Fruit fly (Drosophila melanogaster): ENCODE results near the gene CG32195.

Gene CG32195

DNA sequence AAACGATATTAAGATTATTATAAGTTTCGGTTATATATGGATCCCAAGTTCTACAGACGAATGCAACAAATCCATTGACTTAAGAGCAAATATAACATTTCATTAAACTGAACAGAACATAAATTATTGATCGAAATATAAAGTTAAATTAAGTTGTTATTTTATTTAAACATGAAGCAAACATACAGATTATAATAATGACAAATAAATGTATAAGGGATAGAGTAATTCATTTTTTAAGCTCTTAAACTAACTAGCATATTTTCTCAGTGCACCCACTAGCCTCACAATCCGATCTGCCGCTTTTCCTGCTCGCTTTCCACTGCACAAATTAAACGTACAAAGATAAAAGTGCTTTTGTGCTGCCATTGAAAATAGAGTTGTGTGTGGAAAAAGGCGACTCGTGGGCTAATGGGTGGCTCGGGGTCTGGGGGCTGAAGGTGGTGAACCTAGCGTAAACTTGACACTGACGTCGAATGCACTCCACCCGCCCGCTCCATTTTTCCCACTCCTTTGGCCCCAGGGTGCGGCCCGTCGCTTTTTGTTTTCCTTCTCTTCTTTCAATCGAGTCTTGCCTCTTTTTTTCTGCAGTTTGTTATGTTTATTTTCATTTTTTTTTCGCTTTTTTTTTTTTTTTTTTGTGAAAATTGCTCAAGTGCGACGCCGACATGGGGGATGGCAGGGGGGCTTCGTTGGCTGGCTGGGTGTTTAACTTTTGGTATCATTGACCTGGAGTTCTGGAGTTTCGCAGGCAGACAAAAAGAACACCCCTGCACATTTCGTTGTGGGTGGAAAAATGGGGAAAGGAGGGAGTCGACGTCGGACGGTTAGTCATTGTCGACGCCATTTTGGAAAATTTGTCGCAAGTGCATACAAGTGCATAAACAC, 32.9 kb upstream of the CG32195 start (continued):
- TF ChIP-seq Met (GFP tag; optimal IDR thresholded peaks at IDR 0.05) (no peak), Smox (GFP tag; optimal IDR thresholded peaks at IDR 0.05) (no peak), Lpt (GFP tag; optimal IDR thresholded peaks at IDR 0.05) (peak; percentile 74), CG15336 (GFP tag; IDR thresholded peaks at IDR 0.05) (peak; percentile 68), Hr39 (GFP tag; optimal IDR thresholded peaks at IDR 0.05) (no peak), Hr4 (GFP tag; optimal IDR thresholded peaks at IDR 0.05) (peak; percentile 73), Sox14 (GFP tag; optimal IDR thresholded peaks at IDR 0.05) (peak; percentile 43), cyc (GFP tag; optimal IDR thresholded peaks at IDR 0.05) (peak; percentile 14), CG16779 (tag; optimal IDR thresholded peaks at IDR 0.05) (peak; percentile 87), Hr38 (GFP tag; optimal IDR thresholded peaks at IDR 0.05) (no peak)

DNA sequence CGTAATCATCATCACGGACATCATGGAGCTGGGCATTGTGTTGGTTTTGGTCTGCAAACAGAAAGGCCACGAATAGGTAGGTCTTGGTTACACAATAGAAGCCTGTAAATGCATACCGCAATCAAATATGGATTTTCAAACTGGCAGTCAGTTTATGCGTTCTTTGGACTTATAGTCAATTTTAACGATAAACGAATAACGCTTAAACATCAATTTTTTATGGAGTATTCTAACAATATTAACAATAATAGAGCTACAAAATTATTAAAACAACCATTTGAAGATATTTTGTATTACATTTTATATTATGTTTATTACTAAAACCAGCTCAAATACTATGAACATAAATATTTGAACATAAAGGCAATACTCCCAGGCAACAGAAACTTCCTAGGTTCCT, 31.3 kb upstream of the CG32195 start:
- TF ChIP-seq Eip78C (GFP tag) = peak; percentile 70
- TF ChIP-seq achi (GFP tag; optimal IDR thresholded peaks at IDR 0.05) = no peak
- no peak for TF ChIP-seq fd85E (GFP tag; optimal IDR thresholded peaks at IDR 0.05)
- TF ChIP-seq topi (GFP tag; optimal IDR thresholded peaks at IDR 0.05) = no peak
- TF ChIP-seq CG8119 (GFP tag; IDR thresholded peaks at IDR 0.05) = no peak
- TF ChIP-seq CG6854 (GFP tag; optimal IDR thresholded peaks at IDR 0.05) = no peak
- peak; percentile 11 for TF ChIP-seq svp (GFP tag)
- TF ChIP-seq CG6808 (GFP tag; optimal IDR thresholded peaks at IDR 0.05) = peak; percentile 28
- no peak for TF ChIP-seq CG34406 (GFP tag; optimal IDR thresholded peaks at IDR 0.05)
- no peak for TF ChIP-seq Ets21C (GFP tag; optimal IDR thresholded peaks at IDR 0.05)
- no peak for TF ChIP-seq Met (GFP tag; optimal IDR thresholded peaks at IDR 0.05)
- TF ChIP-seq Eip75B (GFP tag; optimal IDR thresholded peaks at IDR 0.05) = no peak
- peak; percentile 2 for TF ChIP-seq CG3032 (tag; optimal IDR thresholded peaks at IDR 0.05)
- no peak for TF ChIP-seq CG1621 (tag; optimal IDR thresholded peaks at IDR 0.05)
- no peak for TF ChIP-seq Hr39 (GFP tag; optimal IDR thresholded peaks at IDR 0.05)
- peak; percentile 11 for TF ChIP-seq fd59A (GFP tag; optimal IDR thresholded peaks at IDR 0.05)
- TF ChIP-seq CG6792 (GFP tag; optimal IDR thresholded peaks at IDR 0.05) = no peak
- TF ChIP-seq CG6163 (GFP tag; IDR thresholded peaks at IDR 0.05) = no peak
- TF ChIP-seq CG31627 (GFP tag; optimal IDR thresholded peaks at IDR 0.05) = no peak
- no peak for TF ChIP-seq eg (GFP tag; IDR thresholded peaks at IDR 0.05)
- TF ChIP-seq vri (GFP tag; optimal IDR thresholded peaks at IDR 0.05) = no peak
- TF ChIP-seq cyc (GFP tag; optimal IDR thresholded peaks at IDR 0.05) = no peak
- no peak for TF ChIP-seq CG6276 (GFP tag; optimal IDR thresholded peaks at IDR 0.05)
- TF ChIP-seq CG4318 (GFP tag; optimal IDR thresholded peaks at IDR 0.05) = no peak
- peak; percentile 14 for TF ChIP-seq spab (GFP tag; optimal IDR thresholded peaks at IDR 0.05)
- no peak for TF ChIP-seq CG32006 (GFP tag; optimal IDR thresholded peaks at IDR 0.05)
- no peak for TF ChIP-seq CG8319 (GFP tag; optimal IDR thresholded peaks at IDR 0.05)
- TF ChIP-seq Blimp-1 (GFP tag; optimal IDR thresholded peaks at IDR 0.05) = no peak
- no peak for TF ChIP-seq pdm3 (GFP tag; optimal IDR thresholded peaks at IDR 0.05)
- TF ChIP-seq CG16779 (tag; optimal IDR thresholded peaks at IDR 0.05) = no peak
- peak in 1 of 2 experiments; percentile 53 for TF ChIP-seq salr (GFP tag; optimal IDR thresholded peaks at IDR 0.05)
- no peak for TF ChIP-seq CG11762 (GFP tag; optimal IDR thresholded peaks at IDR 0.05; ENCODE audit: insufficient read depth)
- no peak for TF ChIP-seq Lpt (GFP tag; optimal IDR thresholded peaks at IDR 0.05)
- TF ChIP-seq CG7368 (GFP tag; optimal IDR thresholded peaks at IDR 0.05) = no peak
- no peak for TF ChIP-seq lz (GFP tag; optimal IDR thresholded peaks at IDR 0.05)
- no peak for TF ChIP-seq Eip93F (GFP tag; optimal IDR thresholded peaks at IDR 0.05)
- TF ChIP-seq CG10631 (GFP tag; optimal IDR thresholded peaks at IDR 0.05) = peak; percentile 15
- no peak for TF ChIP-seq Ets96B (tag; optimal IDR thresholded peaks at IDR 0.05)
- TF ChIP-seq fkh (GFP tag; optimal IDR thresholded peaks at IDR 0.05) = no peak
- TF ChIP-seq Sox14 (GFP tag; optimal IDR thresholded peaks at IDR 0.05) = no peak
- TF ChIP-seq CG10669 (GFP tag; optimal IDR thresholded peaks at IDR 0.05) = peak; percentile 39
- TF ChIP-seq CG9139 (GFP tag; optimal IDR thresholded peaks at IDR 0.05) = no peak
- no peak for TF ChIP-seq ss (GFP tag; optimal IDR thresholded peaks at IDR 0.05)
- TF ChIP-seq Hr4 (GFP tag; optimal IDR thresholded peaks at IDR 0.05) = no peak
- TF ChIP-seq Sox102F (GFP tag; optimal IDR thresholded peaks at IDR 0.05) = no peak

Data from whole organism, prepupa.